Worm (Caenorhabditis elegans): Measurements from ENCODE around the gene srg-3.

srg-3 gene

ce11 chrIII:6290469-6291182 is 20.4 kb upstream of the srg-3 start (continued):
- TF ChIP-seq sea-2 (GFP tag; optimal IDR thresholded peaks at IDR 0.05) (no peak), tbx-2 (tag; optimal IDR thresholded peaks at IDR 0.05) (no peak), ZK546.5 (tag; optimal IDR thresholded peaks at IDR 0.05) (no peak)

DNA sequence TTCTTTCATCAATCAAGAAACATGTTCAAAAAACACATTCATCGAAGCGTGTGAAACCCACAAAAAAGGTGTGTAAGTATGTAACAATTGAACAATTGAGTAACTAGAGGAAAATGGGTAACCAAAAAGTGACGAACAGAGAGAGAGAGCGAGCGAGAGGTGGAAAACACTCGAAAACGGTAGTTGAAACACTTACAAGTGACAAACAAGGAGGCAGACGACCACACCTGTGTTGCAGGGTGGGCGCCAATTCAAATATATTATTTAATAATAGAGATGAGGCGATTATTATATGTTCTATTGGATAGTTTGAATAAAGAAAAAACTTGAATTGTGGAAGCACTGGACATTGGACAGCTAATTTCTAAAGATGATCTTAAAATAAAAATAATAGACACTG is 19.2 kb upstream of the srg-3 start:
- TF ChIP-seq eor-1 (tag; optimal IDR thresholded peaks at IDR 0.05) (no peak), nhr-25 (tag; optimal IDR thresholded peaks at IDR 0.05) (no peak), nfya-1 (tag; optimal IDR thresholded peaks at IDR 0.05; ENCODE audit: insufficient read depth) (peak; percentile 13), lin-15B (tag; optimal IDR thresholded peaks at IDR 0.05) (peak; percentile 76), daf-12 (tag; optimal IDR thresholded peaks at IDR 0.05) (no peak)

ce11 chrIII:6287195-6287594 is 17.0 kb upstream of the srg-3 start, which contains the start of gene F47D12.6:
Gene F47D12.6, minus strand, starts transcription at chrIII:6287295.
- TF ChIP-seq nhr-11 (tag; optimal IDR thresholded peaks at IDR 0.05) (no peak), mdl-1 (tag; optimal IDR thresholded peaks at IDR 0.05) (no peak), ztf-4 (tag; optimal IDR thresholded peaks at IDR 0.05) (no peak), zag-1 (tag; optimal IDR thresholded peaks at IDR 0.05) (no peak), ztf-11 (tag; optimal IDR thresholded peaks at IDR 0.05) (no peak), ceh-28 (tag; optimal IDR thresholded peaks at IDR 0.05) (no peak), ceh-9 (tag; optimal IDR thresholded peaks at IDR 0.05) (no peak), lin-39 (tag; optimal IDR thresholded peaks at IDR 0.05) (no peak)

- no peak for TF ChIP-seq ztf-11 (tag; optimal IDR thresholded peaks at IDR 0.05)
- TF ChIP-seq elt-3 (tag; optimal IDR thresholded peaks at IDR 0.05): no peak
- TF ChIP-seq ceh-16 (tag; optimal IDR thresholded peaks at IDR 0.05): no peak
- TF ChIP-seq nhr-12 (tag; optimal IDR thresholded peaks at IDR 0.05): no peak
- TF ChIP-seq unc-62 (GFP tag; optimal IDR thresholded peaks at IDR 0.05): no peak
Measured at ce11 chrIII:6285890-6286289, 15.7 kb upstream of the srg-3 start, which contains the start of gene gadr-3. Gene gadr-3, minus strand, starts transcription at chrIII:6285990.

ce11 chrIII:6283024-6283423 is 12.8 kb upstream of the srg-3 start:
- TF ChIP-seq egl-5 (tag; optimal IDR thresholded peaks at IDR 0.05): no peak
- TF ChIP-seq nhr-11 (tag; optimal IDR thresholded peaks at IDR 0.05): no peak
- no peak for TF ChIP-seq daf-12 (tag; optimal IDR thresholded peaks at IDR 0.05)
- TF ChIP-seq skn-1 (tag; optimal IDR thresholded peaks at IDR 0.05): no peak
- TF ChIP-seq nhr-76 (tag; optimal IDR thresholded peaks at IDR 0.05): no peak
- TF ChIP-seq sea-2 (GFP tag; optimal IDR thresholded peaks at IDR 0.05): no peak

DNA sequence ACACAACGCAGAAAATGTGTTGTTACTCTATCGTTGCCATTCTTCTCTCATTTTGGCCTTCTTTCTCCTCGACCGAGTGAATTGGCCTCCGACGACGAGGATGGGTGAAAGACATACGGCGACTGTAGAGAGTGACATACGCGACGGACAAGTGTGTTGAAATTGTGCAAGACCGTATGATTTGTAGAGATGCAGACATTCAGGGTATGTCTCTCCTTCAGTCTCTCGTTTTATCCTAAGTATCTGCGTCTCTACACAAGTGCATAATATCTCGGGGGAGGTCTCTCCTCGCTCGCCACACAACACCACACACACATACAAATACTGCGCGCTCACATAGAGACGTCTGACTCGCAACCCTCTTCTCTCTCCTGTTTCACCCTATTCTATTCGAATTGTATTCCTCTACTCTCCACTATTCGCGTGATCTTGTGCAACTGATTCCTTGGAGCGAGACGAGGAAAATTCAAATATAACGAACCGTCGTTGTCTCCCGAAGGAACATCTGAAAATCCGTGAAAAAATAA is 10.0 kb upstream of the srg-3 start, which contains the start of gene hmg-1.2:
Gene hmg-1.2 (plus strand): TSS at position 311 of the 527 bp plus-strand sequence.
- TF ChIP-seq ceh-28 (tag; optimal IDR thresholded peaks at IDR 0.05): peak; percentile 76
- TF ChIP-seq ztf-4 (tag; optimal IDR thresholded peaks at IDR 0.05): no peak
- TF ChIP-seq nhr-12 (tag; optimal IDR thresholded peaks at IDR 0.05): no peak
- TF ChIP-seq nhr-23 (tag; optimal IDR thresholded peaks at IDR 0.05): peak; percentile 88
- TF ChIP-seq ceh-16 (tag; optimal IDR thresholded peaks at IDR 0.05): no peak
- peak; percentile 49 for TF ChIP-seq elt-1 (tag; optimal IDR thresholded peaks at IDR 0.05)
- TF ChIP-seq pqm-1 (tag; optimal IDR thresholded peaks at IDR 0.05): peak; percentile 52
- peak; percentile 87 for TF ChIP-seq nhr-25 (tag; optimal IDR thresholded peaks at IDR 0.05)
- peak; percentile 88 for TF ChIP-seq lsy-12 (tag; optimal IDR thresholded peaks at IDR 0.05)
- TF ChIP-seq ama-1 (optimal IDR thresholded peaks at IDR 0.05): no peak
- peak in 1 of 3 experiments; percentile 44 for TF ChIP-seq elt-3 (tag; optimal IDR thresholded peaks at IDR 0.05)
- no peak for TF ChIP-seq ceh-82 (tag; optimal IDR thresholded peaks at IDR 0.05)
- TF ChIP-seq tbx-2 (tag; optimal IDR thresholded peaks at IDR 0.05): peak; percentile 34
- peak; percentile 33 for TF ChIP-seq egl-27 (tag; optimal IDR thresholded peaks at IDR 0.05)
- no peak for TF ChIP-seq nhr-237 (tag; optimal IDR thresholded peaks at IDR 0.05)
- peak; percentile 2 for TF ChIP-seq nhr-77 (tag; optimal IDR thresholded peaks at IDR 0.05)
- TF ChIP-seq ztf-11 (tag; optimal IDR thresholded peaks at IDR 0.05): no peak
- TF ChIP-seq hmg-11 (tag; optimal IDR thresholded peaks at IDR 0.05): peak; percentile 98
- no peak for TF ChIP-seq ZK546.5 (tag; optimal IDR thresholded peaks at IDR 0.05)
- TF ChIP-seq nhr-67 (tag; optimal IDR thresholded peaks at IDR 0.05): no peak
- TF ChIP-seq jun-1 (tag; optimal IDR thresholded peaks at IDR 0.05): peak; percentile 88
- peak; percentile 44 for TF ChIP-seq pha-4 (tag; optimal IDR thresholded peaks at IDR 0.05)
- no peak for TF ChIP-seq daf-12 (tag; optimal IDR thresholded peaks at IDR 0.05)
- no peak for TF ChIP-seq nhr-76 (tag; optimal IDR thresholded peaks at IDR 0.05)
- peak; percentile 71 for TF ChIP-seq egl-5 (tag; optimal IDR thresholded peaks at IDR 0.05)
- peak; percentile 48 for TF ChIP-seq nhr-43 (tag; optimal IDR thresholded peaks at IDR 0.05; ENCODE audit: poor library complexity, severe bottlenecking)
- TF ChIP-seq aly-2 (tag; optimal IDR thresholded peaks at IDR 0.05): no peak
- no peak for TF ChIP-seq ceh-9 (tag; optimal IDR thresholded peaks at IDR 0.05)
- TF ChIP-seq sea-2 (GFP tag; optimal IDR thresholded peaks at IDR 0.05): no peak
- TF ChIP-seq eor-1 (tag; optimal IDR thresholded peaks at IDR 0.05): no peak
- no peak for TF ChIP-seq mml-1 (tag; optimal IDR thresholded peaks at IDR 0.05)
- no peak for TF ChIP-seq nhr-28 (tag; optimal IDR thresholded peaks at IDR 0.05)
- peak; percentile 89 for TF ChIP-seq nfya-1 (tag; optimal IDR thresholded peaks at IDR 0.05; ENCODE audit: insufficient read depth)
